Fruit fly (Drosophila melanogaster) whole organism, embryonic: ENCODE measurements around the gene CdGAPr.

Source experiments
- ATbp ChIP-seq: fragments of 200-800 bp; sonication (Bioruptor generic); optimal IDR thresholded peaks from 2 replicates; lab custom pipeline; 2017; ENCODE audit warnings: missing biosample characterization, mild to moderate bottlenecking, missing genetic modification characterization, missing genetic modification reagents
- Aef1 ChIP-seq: fragments of 200-800 bp; sonication (Bioruptor generic); IDR thresholded peaks from 3 replicates; pipeline ENCODE4 v1.3.6; 2022; ENCODE audit warnings: missing biosample characterization, missing genetic modification characterization
- Atf6 ChIP-seq: fragments of 200-800 bp; sonication (Bioruptor generic); IDR thresholded peaks from 2 replicates; pipeline ENCODE4 v1.3.6; 2022; ENCODE audit warnings: missing biosample characterization, missing genetic modification characterization
- Awh ChIP-seq: fragments of 200-800 bp; sonication (Bioruptor generic); IDR thresholded peaks from 2 replicates; pipeline ENCODE4, ENCODE4 v1.3.6; 2022; ENCODE audit warnings: missing biosample characterization, missing genetic modification characterization
- CG10267 ChIP-seq: fragments of 200-800 bp; sonication (Bioruptor generic); optimal IDR thresholded peaks from 2 replicates; lab custom pipeline; 2018; ENCODE audit warnings: missing biosample characterization, mild to moderate bottlenecking, missing genetic modification characterization, moderate library complexity
- CG10979 ChIP-seq: fragments of 200-800 bp; sonication (Bioruptor generic); optimal IDR thresholded peaks from 2 replicates; lab custom pipeline; 2018; ENCODE audit warnings: missing biosample characterization, mild to moderate bottlenecking, missing genetic modification characterization, moderate library complexity
- CG11504 ChIP-seq: fragments of 200-800 bp; sonication (Bioruptor generic); optimal IDR thresholded peaks from 3 replicates; lab custom pipeline; 2019; ENCODE audit warnings: missing biosample characterization, mild to moderate bottlenecking, missing genetic modification characterization, moderate library complexity
- CG11695 ChIP-seq: fragments of 200-800 bp; sonication (Bioruptor generic); IDR thresholded peaks from 3 replicates; pipeline ENCODE4 v1.3.6; 2022; ENCODE audit warnings: missing biosample characterization, missing genetic modification characterization
- CG12391 ChIP-seq: fragments of 200-800 bp; sonication (Bioruptor generic); optimal IDR thresholded peaks from 3 replicates; lab custom pipeline; 2018; ENCODE audit warnings: missing biosample characterization, mild to moderate bottlenecking, missing genetic modification characterization, moderate library complexity
- CG12769 ChIP-seq: fragments of 200-800 bp; sonication (Bioruptor generic); optimal IDR thresholded peaks from 2 replicates; lab custom pipeline; 2019; ENCODE audit warnings: missing biosample characterization, mild to moderate bottlenecking, missing genetic modification characterization, moderate library complexity
- CG13424 ChIP-seq: fragments of 200-800 bp; sonication (Bioruptor generic); optimal IDR thresholded peaks from 2 replicates; lab custom pipeline; 2019; ENCODE audit warnings: missing biosample characterization, mild to moderate bottlenecking, missing genetic modification characterization, moderate library complexity
- CG14667 ChIP-seq: fragments of 200-800 bp; sonication (Bioruptor generic); IDR thresholded peaks from 2 replicates; pipeline ENCODE4 v1.3.6; 2022; ENCODE audit warnings: missing biosample characterization, missing genetic modification characterization
- CG14710 ChIP-seq: fragments of 200-800 bp; sonication (Bioruptor generic); optimal IDR thresholded peaks from 3 replicates; lab custom pipeline; 2019; ENCODE audit warnings: missing biosample characterization, mild to moderate bottlenecking, missing genetic modification characterization, moderate library complexity
- CG15269 ChIP-seq: fragments of 200-800 bp; sonication (Bioruptor generic); optimal IDR thresholded peaks from 2 replicates; lab custom pipeline; 2018; ENCODE audit warnings: missing biosample characterization, mild to moderate bottlenecking, missing genetic modification characterization, moderate library complexity
- CG15601 ChIP-seq: fragments of 200-800 bp; sonication (Bioruptor generic); optimal IDR thresholded peaks from 3 replicates; lab custom pipeline; 2019; ENCODE audit warnings: missing biosample characterization, mild to moderate bottlenecking, missing genetic modification characterization, moderate library complexity
- CG1603 ChIP-seq: fragments of 200-800 bp; sonication (Bioruptor generic); optimal IDR thresholded peaks from 2 replicates; lab custom pipeline; 2019; ENCODE audit warnings: missing biosample characterization, mild to moderate bottlenecking, missing genetic modification characterization, moderate library complexity
- CG17359 ChIP-seq: fragments of 200-800 bp; sonication (Bioruptor generic); optimal IDR thresholded peaks from 3 replicates; lab custom pipeline; 2018; ENCODE audit warnings: missing biosample characterization, mild to moderate bottlenecking, missing genetic modification characterization, moderate library complexity
- CG2678 ChIP-seq: fragments of 200-800 bp; sonication (Bioruptor generic); optimal IDR thresholded peaks from 3 replicates; lab custom pipeline; 2019; ENCODE audit warnings: missing biosample characterization, mild to moderate bottlenecking, missing genetic modification characterization, moderate library complexity
- CG2712 ChIP-seq: fragments of 200-800 bp; optimal IDR thresholded peaks from 3 replicates; lab custom pipeline; 2019; ENCODE audit warnings: missing biosample characterization, mild to moderate bottlenecking, missing genetic modification characterization, moderate library complexity
- CG31441 ChIP-seq: fragments of 200-800 bp; sonication (Bioruptor generic); IDR thresholded peaks from 2 replicates; pipeline ENCODE4 v1.3.6; 2022; ENCODE audit warnings: missing biosample characterization, missing genetic modification characterization
- CG3281 ChIP-seq: fragments of 200-800 bp; sonication (Bioruptor generic); optimal IDR thresholded peaks from 3 replicates; lab custom pipeline; 2017; ENCODE audit warnings: missing biosample characterization, mild to moderate bottlenecking, missing genetic modification characterization
- CG7357 ChIP-seq: fragments of 200-800 bp; sonication (Bioruptor generic); IDR thresholded peaks from 3 replicates; pipeline ENCODE4 v1.3.6; 2022; ENCODE audit warnings: missing biosample characterization, missing genetic modification characterization
- CG8388 ChIP-seq: fragments of 200-800 bp; sonication (Bioruptor generic); optimal IDR thresholded peaks from 2 replicates; lab custom pipeline; 2019; ENCODE audit warnings: missing biosample characterization, mild to moderate bottlenecking, missing genetic modification characterization, moderate library complexity
- CG8924 ChIP-seq: fragments of 200-800 bp; optimal IDR thresholded peaks from 3 replicates; lab custom pipeline; 2019; ENCODE audit warnings: missing biosample characterization, mild to moderate bottlenecking, missing genetic modification characterization, moderate library complexity
- CTCF ChIP-seq: fragments of 200-800 bp; sonication (Bioruptor generic); optimal IDR thresholded peaks from 2 replicates; lab custom pipeline; 2017; ENCODE audit warnings: missing biosample characterization, mild to moderate bottlenecking, missing genetic modification characterization, moderate library complexity
- CoRest ChIP-seq: fragments of 200-800 bp; sonication (Bioruptor generic); optimal IDR thresholded peaks from 3 replicates; lab custom pipeline; 2018; ENCODE audit warnings: missing biosample characterization, mild to moderate bottlenecking, missing genetic modification characterization, moderate library complexity
- D19A ChIP-seq: fragments of 200-800 bp; optimal IDR thresholded peaks from 3 replicates; lab custom pipeline; 2019; ENCODE audit warnings: missing biosample characterization, mild to moderate bottlenecking, missing genetic modification characterization, moderate library complexity
- D19B ChIP-seq: fragments of 200-800 bp; sonication (Bioruptor generic); optimal IDR thresholded peaks from 2 replicates; lab custom pipeline; 2017; ENCODE audit warnings: missing biosample characterization, mild to moderate bottlenecking, missing genetic modification characterization
- Hr3 ChIP-seq: fragments of 200-800 bp; sonication (Bioruptor generic); optimal IDR thresholded peaks from 3 replicates; lab custom pipeline; 2016; ENCODE audit warnings: missing biosample characterization, missing genetic modification characterization
- NC2β ChIP-seq: fragments of 200-800 bp; sonication (Bioruptor generic); optimal IDR thresholded peaks from 2 replicates; lab custom pipeline; 2016; ENCODE audit warnings: missing biosample characterization, missing genetic modification characterization
- NfI ChIP-seq: fragments of 200-800 bp; sonication (Bioruptor generic); optimal IDR thresholded peaks from 3 replicates; lab custom pipeline; 2018; ENCODE audit warnings: missing biosample characterization, mild to moderate bottlenecking, missing genetic modification characterization, moderate library complexity
- PHDP ChIP-seq: fragments of 200-800 bp; sonication (Bioruptor generic); optimal IDR thresholded peaks from 3 replicates; lab custom pipeline; 2018; ENCODE audit warnings: missing biosample characterization, mild to moderate bottlenecking, missing genetic modification characterization, moderate library complexity
- Sox102F ChIP-seq: fragments of 200-800 bp; sonication (Bioruptor generic); optimal IDR thresholded peaks from 2 replicates; lab custom pipeline; 2018; ENCODE audit warnings: missing biosample characterization, mild to moderate bottlenecking, missing genetic modification characterization, moderate library complexity
- Xbp1 ChIP-seq: fragments of 200-800 bp; sonication (Bioruptor generic); optimal IDR thresholded peaks from 3 replicates; lab custom pipeline; 2016; ENCODE audit warnings: missing biosample characterization, mild to moderate bottlenecking, missing genetic modification characterization
- bsh ChIP-seq, 2 experiments: fragments of 200-800 bp; sonication (Bioruptor generic); optimal IDR thresholded peaks; 2 replicates each; lab custom pipeline; 2017 to 2018; ENCODE audit warnings: mild to moderate bottlenecking in 2 of 2, missing biosample characterization in 2 of 2, missing genetic modification characterization in 2 of 2, moderate library complexity in 1 of 2
- chn ChIP-seq: fragments of 200-800 bp; sonication (Bioruptor generic); optimal IDR thresholded peaks from 2 replicates; lab custom pipeline; 2016; ENCODE audit warnings: missing biosample characterization, missing genetic modification characterization
- dmrt99B ChIP-seq: fragments of 200-800 bp; sonication (Bioruptor generic); optimal IDR thresholded peaks from 2 replicates; lab custom pipeline; 2018; ENCODE audit warnings: missing biosample characterization, mild to moderate bottlenecking, missing genetic modification characterization, moderate library complexity
- dpn ChIP-seq, 2 experiments: fragments of 200-800 bp; sonication (Bioruptor generic); optimal IDR thresholded peaks; 3 replicates each; lab custom pipeline; 2016; ENCODE audit warnings: missing biosample characterization in 2 of 2, missing genetic modification characterization in 2 of 2
- fd3F ChIP-seq: fragments of 200-800 bp; sonication (Bioruptor generic); optimal IDR thresholded peaks from 2 replicates; lab custom pipeline; 2018; ENCODE audit warnings: missing biosample characterization, mild to moderate bottlenecking, missing genetic modification characterization, moderate library complexity
- fd96Cb ChIP-seq: fragments of 200-800 bp; sonication (Bioruptor generic); optimal IDR thresholded peaks from 2 replicates; lab custom pipeline; 2018; ENCODE audit warnings: missing biosample characterization, mild to moderate bottlenecking, missing genetic modification characterization, moderate library complexity
- fru ChIP-seq: fragments of >200 bp; optimal IDR thresholded peaks from 2 replicates; lab custom pipeline; 2017
- gem ChIP-seq: fragments of 200-800 bp; sonication (Bioruptor generic); optimal IDR thresholded peaks from 2 replicates; lab custom pipeline; 2019; ENCODE audit warnings: missing biosample characterization, mild to moderate bottlenecking, missing genetic modification characterization, moderate library complexity
- lab ChIP-seq: fragments of 200-800 bp; sonication (Bioruptor generic); optimal IDR thresholded peaks from 3 replicates; lab custom pipeline; 2017; ENCODE audit warnings: missing biosample characterization, missing genetic modification characterization, mild to moderate bottlenecking, moderate library complexity, missing genetic modification reagents
- lov ChIP-seq, 2 experiments: fragments of 200-800 bp in 1 of 2; fragments of >200 bp in 1 of 2; sonication (Bioruptor generic) in 1 of 2; IDR thresholded peaks in 1 of 2; optimal IDR thresholded peaks in 1 of 2; 2 replicates in 1 of 2; 3 replicates in 1 of 2; pipeline versions ENCODE4 v1.3.6 to Lab custom; 2017 to 2022; ENCODE audit warnings: missing biosample characterization in 1 of 2, missing genetic modification characterization in 1 of 2
- phol ChIP-seq: fragments of 200-800 bp; sonication (Bioruptor generic); optimal IDR thresholded peaks from 3 replicates; lab custom pipeline; 2018; ENCODE audit warnings: missing biosample characterization, mild to moderate bottlenecking, missing genetic modification characterization, moderate library complexity
- prd ChIP-seq, 3 experiments: fragments of >200 bp in 2 of 3; fragments of 200-800 bp in 1 of 3; sonication (Bioruptor generic) in 1 of 3; optimal IDR thresholded peaks in 2 of 3; IDR thresholded peaks in 1 of 3; 2 replicates in 2 of 3; 3 replicates in 1 of 3; pipeline versions ENCODE4 v1.3.6 to Lab custom; 2017 to 2022; ENCODE audit warnings: missing biosample characterization in 1 of 3, missing genetic modification characterization in 1 of 3
- sisA ChIP-seq: fragments of 200-800 bp; sonication (Bioruptor generic); IDR thresholded peaks from 2 replicates; pipeline ENCODE4 v1.3.6; 2022; ENCODE audit warnings: missing biosample characterization, missing genetic modification characterization
- unpg ChIP-seq: fragments of 200-800 bp; sonication (Bioruptor generic); optimal IDR thresholded peaks from 3 replicates; lab custom pipeline; 2018; ENCODE audit warnings: missing biosample characterization, mild to moderate bottlenecking, missing genetic modification characterization, moderate library complexity

The CdGAPr gene

dm6 chr2L:19800703-19801102 is 9.0 kb upstream of the CdGAPr start (continued):
- peak; percentile 31 for TF ChIP-seq CG8388
- TF ChIP-seq bsh (GFP tag; optimal IDR thresholded peaks at IDR 0.05; lab: Kevin White, UChicago): peak in 1 of 2 experiments; percentile 54
- TF ChIP-seq ATbp: peak; percentile 24
- TF ChIP-seq CG17359: peak; percentile 9
- TF ChIP-seq PHDP (tag; lab: Kevin White, UChicago): peak; percentile 21
- peak; percentile 10 for TF ChIP-seq CG1603
- TF ChIP-seq Hr3 (GFP tag; lab: Kevin White, UChicago): no peak
- peak in 1 of 2 experiments; percentile 19 for TF ChIP-seq dpn (GFP tag; optimal IDR thresholded peaks at IDR 0.05; lab: Kevin White, UChicago)
- peak; percentile 44 for TF ChIP-seq CG12391
- TF ChIP-seq Atf6 (GFP tag; lab: Robert Waterston, UW): 0 out of 2 replicates have a peak, but pooled peaks have one; percentile 25
- 0 out of 3 replicates have a peak, but pooled peaks have one; percentile 20 for TF ChIP-seq CG11695 (GFP tag; lab: Robert Waterston, UW)
- peak; percentile 0 for TF ChIP-seq CoRest (tag; lab: Kevin White, UChicago)
- TF ChIP-seq D19B (GFP tag; lab: Kevin White, UChicago): no peak
- peak; percentile 51 for TF ChIP-seq unpg (GFP tag; lab: Kevin White, UChicago)
- TF ChIP-seq NfI (GFP tag; lab: Kevin White, UChicago): peak; percentile 1
- no peak for TF ChIP-seq fru (lab: Kevin White, UChicago)
- peak; percentile 7 for TF ChIP-seq fd3F (GFP tag; lab: Kevin White, UChicago)
- TF ChIP-seq Xbp1: peak; percentile 16
- TF ChIP-seq CG12769 (tag; lab: Kevin White, UChicago): peak; percentile 5
- TF ChIP-seq CG10267 (tag; lab: Kevin White, UChicago): peak; percentile 9
- TF ChIP-seq CG7357 (GFP tag; lab: Robert Waterston, UW): no peak
- peak; percentile 26 for TF ChIP-seq CG8924 (tag; lab: Kevin White, UChicago)
- no peak for TF ChIP-seq D19A (tag; lab: Kevin White, UChicago)
- TF ChIP-seq lab (GFP tag; lab: Kevin White, UChicago): peak; percentile 43
- no peak for TF ChIP-seq prd (optimal IDR thresholded peaks at IDR 0.05; lab: Kevin White, UChicago)
- peak; percentile 33; the same call in 1 of the 3 replicates for TF ChIP-seq prd (GFP tag; IDR thresholded peaks at IDR 0.05; lab: Robert Waterston, UW)
- peak; percentile 38 for TF ChIP-seq Sox102F (GFP tag; lab: Kevin White, UChicago)
- peak; percentile 40 for TF ChIP-seq CG10979 (tag; lab: Kevin White, UChicago)
- TF ChIP-seq NC2β: no peak
- peak; percentile 21 for TF ChIP-seq CG15601 (tag; lab: Kevin White, UChicago)
- TF ChIP-seq CG15269 (tag; lab: Kevin White, UChicago): peak; percentile 27
- peak; percentile 37 for TF ChIP-seq dmrt99B (tag; lab: Kevin White, UChicago)
- TF ChIP-seq phol (tag; lab: Kevin White, UChicago): peak; percentile 32
- TF ChIP-seq CG13424: peak; percentile 42
- peak; percentile 21; the same call in 1 of the 2 replicates for TF ChIP-seq sisA (GFP tag; lab: Robert Waterston, UW)
- no peak for TF ChIP-seq CG14667 (GFP tag; lab: Robert Waterston, UW)
- TF ChIP-seq CG2712: peak; percentile 36
- peak; percentile 15 for TF ChIP-seq CG3281
- no peak for TF ChIP-seq chn
- no peak for TF ChIP-seq Aef1
- no peak for TF ChIP-seq CTCF (GFP tag; lab: Kevin White, UChicago)
- no peak for TF ChIP-seq lov (optimal IDR thresholded peaks at IDR 0.05; lab: Kevin White, UChicago)
- TF ChIP-seq lov (GFP tag; IDR thresholded peaks at IDR 0.05; lab: Robert Waterston, UW): no peak
- peak; percentile 24; the same call in 1 of the 2 replicates for TF ChIP-seq Awh (GFP tag; lab: Robert Waterston, UW)
- peak; percentile 35; the same call in 1 of the 2 replicates for TF ChIP-seq CG31441 (GFP tag; lab: Robert Waterston, UW)
- TF ChIP-seq gem (tag; lab: Kevin White, UChicago): peak; percentile 64
- peak; percentile 52 for TF ChIP-seq CG11504 (tag; lab: Kevin White, UChicago)
- peak; percentile 51 for TF ChIP-seq CG2678 (tag; lab: Kevin White, UChicago)
- peak; percentile 4 for TF ChIP-seq fd96Cb (tag; lab: Kevin White, UChicago)
- peak; percentile 11 for TF ChIP-seq CG14710
